Worm (Caenorhabditis elegans) whole organism, early embryonic: ENCODE data around the gene gcy-3.

Experiments
- B0310.2 ChIP-seq: sonication (generic microtip); optimal IDR thresholded peaks from 2 replicates; lab custom pipeline; 2016; ENCODE audit warnings: mild to moderate bottlenecking, missing genetic modification characterization, missing compliant biosample characterization
- F13C5.2 ChIP-seq: sonication (generic microtip); optimal IDR thresholded peaks from 2 replicates; lab custom pipeline; 2017; ENCODE audit warnings: mild to moderate bottlenecking, missing genetic modification characterization, inconsistent platforms, missing compliant biosample characterization
- aly-1 ChIP-seq: sonication (generic microtip); optimal IDR thresholded peaks from 2 replicates; lab custom pipeline; 2016; ENCODE audit warnings: missing genetic modification characterization, missing compliant biosample characterization
- ama-1 ChIP-seq: fragments of 150-350 bp; optimal IDR thresholded peaks from 2 replicates; lab custom pipeline; 2014
- ceh-13 ChIP-seq: fragments of 200-800 bp; sonication (Bioruptor generic); optimal IDR thresholded peaks from 2 replicates; lab custom pipeline; 2018; ENCODE audit warnings: mild to moderate bottlenecking, missing genetic modification characterization, missing compliant biosample characterization
- ceh-36 ChIP-seq: sonication (generic microtip); optimal IDR thresholded peaks from 2 replicates; lab custom pipeline; 2016; ENCODE audit warnings: missing genetic modification characterization, inconsistent platforms, missing compliant biosample characterization
- ets-7 ChIP-seq: sonication (generic microtip); optimal IDR thresholded peaks from 2 replicates; lab custom pipeline; 2016; ENCODE audit warnings: missing genotype, missing genetic modification characterization, missing compliant biosample characterization
- flt-1 ChIP-seq: fragments of 200-800 bp; sonication (Bioruptor generic); IDR thresholded peaks from 2 replicates; pipeline ENCODE4 v1.3.6; 2022; ENCODE audit warnings: missing genetic modification characterization, missing compliant biosample characterization
- hmbx-1 ChIP-seq: sonication (generic microtip); optimal IDR thresholded peaks from 2 replicates; lab custom pipeline; 2016; ENCODE audit warnings: mild to moderate bottlenecking, missing genetic modification characterization, missing compliant biosample characterization
- hmg-4 ChIP-seq: fragments of 200-800 bp; sonication (Bioruptor generic); optimal IDR thresholded peaks from 2 replicates; lab custom pipeline; 2018; ENCODE audit warnings: mild to moderate bottlenecking, missing genetic modification characterization, missing compliant biosample characterization
- hnd-1 ChIP-seq: sonication (generic microtip); optimal IDR thresholded peaks from 2 replicates; lab custom pipeline; 2016; ENCODE audit warnings: missing genetic modification characterization, missing compliant biosample characterization
- pes-1 ChIP-seq: fragments of 200-800 bp; sonication (Bioruptor generic); IDR thresholded peaks from 2 replicates; pipeline ENCODE4 v1.3.6; 2022; ENCODE audit warnings: missing genetic modification reagents, missing genetic modification characterization, missing compliant biosample characterization
- scrt-1 ChIP-seq: fragments of 200-800 bp; sonication (Bioruptor generic); IDR thresholded peaks from 2 replicates; pipeline ENCODE4 v1.3.6; 2022; ENCODE audit warnings: missing genetic modification characterization, missing compliant biosample characterization
- sea-1 ChIP-seq: fragments of 200-800 bp; sonication (Bioruptor generic); conservative IDR thresholded peaks from 2 replicates; pipeline ENCODE4 v1.3.6; 2022; ENCODE audit warnings: missing genetic modification characterization, missing compliant biosample characterization
- tbx-11 ChIP-seq: fragments of 200-800 bp; sonication (Bioruptor generic); IDR thresholded peaks from 2 replicates; pipeline ENCODE4 v1.3.6; 2022; ENCODE audit warnings: missing genetic modification characterization, missing compliant biosample characterization
- tbx-37 ChIP-seq: fragments of 200-800 bp; sonication (Bioruptor generic); conservative IDR thresholded peaks from 2 replicates; pipeline ENCODE4 v1.3.6; 2022; ENCODE audit warnings: missing genetic modification reagents, missing genetic modification characterization, missing compliant biosample characterization
- tra-4 ChIP-seq: sonication (generic microtip); optimal IDR thresholded peaks from 2 replicates; lab custom pipeline; 2017; ENCODE audit warnings: missing genetic modification characterization, missing compliant biosample characterization

gcy-3 gene

DNA sequence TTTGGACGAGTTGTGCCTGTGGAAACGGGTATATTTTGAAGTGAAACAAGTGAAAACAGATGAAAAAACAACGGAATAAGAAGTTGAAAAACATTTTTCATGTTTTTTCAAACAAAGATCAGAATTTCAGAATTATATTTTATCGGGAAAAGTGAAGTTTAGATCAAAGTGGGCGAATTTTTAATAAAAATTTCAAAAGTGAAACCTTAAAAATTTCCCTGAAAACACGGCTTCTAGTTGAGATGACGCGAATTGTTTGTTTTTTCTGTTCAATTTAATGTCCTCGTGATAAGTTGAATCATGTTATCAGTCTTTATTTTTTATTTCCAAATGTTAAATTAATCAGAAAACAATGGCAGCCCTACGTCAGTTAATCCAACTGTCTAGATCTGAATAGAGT is at the start of gene gcy-3:
gcy-3 (minus strand) TSS at position 101 of the 400 bp plus-strand sequence.
- TF ChIP-seq hmg-4 (GFP tag; lab: Kevin White, UChicago) = no peak
- TF ChIP-seq flt-1 (GFP tag; lab: Robert Waterston, UW) = no peak
- TF ChIP-seq ceh-36 (tag; lab: Kevin White, UChicago) = no peak
- TF ChIP-seq tbx-11 (GFP tag; lab: Robert Waterston, UW) = no peak

ce11 chrII:9556582-9556981 is 49.5 kb upstream of the gcy-3 start:
- no peak for TF ChIP-seq scrt-1
- TF ChIP-seq ets-7 (tag; lab: Kevin White, UChicago) = no peak
- TF ChIP-seq hmbx-1 = no peak
- TF ChIP-seq tbx-37 (GFP tag; lab: Robert Waterston, UW) = no peak
- TF ChIP-seq ceh-36 (tag; lab: Kevin White, UChicago) = no peak
- TF ChIP-seq ceh-13 (GFP tag; lab: Kevin White, UChicago) = no peak
- no peak for TF ChIP-seq aly-1 (tag; lab: Kevin White, UChicago)
- TF ChIP-seq tra-4 (tag; lab: Kevin White, UChicago) = no peak
- TF ChIP-seq sea-1 (GFP tag; lab: Robert Waterston, UW) = no peak
- TF ChIP-seq pes-1 = no peak
- TF ChIP-seq tbx-11 (GFP tag; lab: Robert Waterston, UW) = no peak
- TF ChIP-seq hmg-4 (GFP tag; lab: Kevin White, UChicago) = no peak

- TF ChIP-seq tbx-37 (GFP tag; lab: Robert Waterston, UW) (no peak), F13C5.2 (tag; lab: Kevin White, UChicago) (no peak), ets-7 (tag; lab: Kevin White, UChicago) (no peak), sea-1 (GFP tag; lab: Robert Waterston, UW) (no peak), hnd-1 (tag; lab: Kevin White, UChicago) (no peak), scrt-1 (no peak), B0310.2 (tag; lab: Kevin White, UChicago) (no peak), tra-4 (tag; lab: Kevin White, UChicago) (no peak), aly-1 (tag; lab: Kevin White, UChicago) (no peak)
Measured at ce11 chrII:9554925-9555553, 48.0 kb upstream of the gcy-3 start, which contains the start of gene F35H8.2. Gene F35H8.2 (plus strand): TSS chrII:9555503.

- TF ChIP-seq ets-7 (tag; lab: Kevin White, UChicago) (no peak), sea-1 (GFP tag; lab: Robert Waterston, UW) (no peak), flt-1 (GFP tag; lab: Robert Waterston, UW) (no peak), B0310.2 (tag; lab: Kevin White, UChicago) (no peak), F13C5.2 (tag; lab: Kevin White, UChicago) (no peak), tbx-11 (GFP tag; lab: Robert Waterston, UW) (no peak), hnd-1 (tag; lab: Kevin White, UChicago) (no peak), aly-1 (tag; lab: Kevin White, UChicago) (no peak), ama-1 (no peak), hmbx-1 (no peak), tbx-37 (GFP tag; lab: Robert Waterston, UW) (no peak), scrt-1 (no peak)
Measured at ce11 chrII:9553179-9553578, 46.1 kb upstream of the gcy-3 start, which contains the start of gene F35H8.1. Gene F35H8.1 (minus strand): TSS chrII:9553279.

ce11 chrII:9551536-9551935 is 44.5 kb upstream of the gcy-3 start, which contains the start of gene F35H8.12:
Gene F35H8.12 (plus strand): TSS chrII:9551836.
- TF ChIP-seq hmg-4 (GFP tag; lab: Kevin White, UChicago) (no peak), aly-1 (tag; lab: Kevin White, UChicago) (no peak), flt-1 (GFP tag; lab: Robert Waterston, UW) (no peak), ceh-36 (tag; lab: Kevin White, UChicago) (no peak), tra-4 (tag; lab: Kevin White, UChicago) (no peak), tbx-11 (GFP tag; lab: Robert Waterston, UW) (no peak), tbx-37 (GFP tag; lab: Robert Waterston, UW) (no peak), F13C5.2 (tag; lab: Kevin White, UChicago) (no peak), hmbx-1 (no peak), hnd-1 (tag; lab: Kevin White, UChicago) (no peak), ets-7 (tag; lab: Kevin White, UChicago) (no peak), pes-1 (no peak), ama-1 (no peak), B0310.2 (tag; lab: Kevin White, UChicago) (no peak)

- no peak for TF ChIP-seq flt-1 (GFP tag; lab: Robert Waterston, UW)
- TF ChIP-seq B0310.2 (tag; lab: Kevin White, UChicago) = no peak
- no peak for TF ChIP-seq hmg-4 (GFP tag; lab: Kevin White, UChicago)
- TF ChIP-seq F13C5.2 (tag; lab: Kevin White, UChicago) = no peak
- no peak for TF ChIP-seq ceh-13 (GFP tag; lab: Kevin White, UChicago)
- no peak for TF ChIP-seq tbx-11 (GFP tag; lab: Robert Waterston, UW)
- no peak for TF ChIP-seq ets-7 (tag; lab: Kevin White, UChicago)
- TF ChIP-seq ama-1 = no peak
- no peak for TF ChIP-seq pes-1
- TF ChIP-seq scrt-1 = no peak
- TF ChIP-seq ceh-36 (tag; lab: Kevin White, UChicago) = no peak
Measured at ce11 chrII:9550718-9551117, 43.6 kb upstream of the gcy-3 start, which contains the start of gene sra-6. Gene sra-6 (minus strand): TSS chrII:9550818.

- TF ChIP-seq F13C5.2 (tag; lab: Kevin White, UChicago) (no peak), ceh-13 (GFP tag; lab: Kevin White, UChicago) (no peak), ama-1 (no peak), scrt-1 (no peak), tbx-37 (GFP tag; lab: Robert Waterston, UW) (no peak), B0310.2 (tag; lab: Kevin White, UChicago) (no peak), pes-1 (no peak), hnd-1 (tag; lab: Kevin White, UChicago) (no peak), aly-1 (tag; lab: Kevin White, UChicago) (no peak), flt-1 (GFP tag; lab: Robert Waterston, UW) (no peak), tbx-11 (GFP tag; lab: Robert Waterston, UW) (no peak), tra-4 (tag; lab: Kevin White, UChicago) (no peak)
Measured at ce11 chrII:9544386-9544785, 37.3 kb upstream of the gcy-3 start, which contains the start of gene sra-7. Gene sra-7 (plus strand): TSS chrII:9544686.
